Worm (Caenorhabditis elegans): ENCODE measurements around the gene C54G10.1.
A peak's percentile ranks its signal among the peaks of the same experiment; 100 is the strongest.

The C54G10.1 gene

ce11 chrV:14640769-14641168 is at the start of gene C54G10.1 (continued):
- peak in 1 of 2 experiments; percentile 33 for TF ChIP-seq unc-62 (GFP tag; optimal IDR thresholded peaks at IDR 0.05 in 1 of 2)
- no peak for TF ChIP-seq unc-62 (tag; optimal IDR thresholded peaks at IDR 0.05)
- TF ChIP-seq ceh-62 (tag; optimal IDR thresholded peaks at IDR 0.05): no peak
- no peak for TF ChIP-seq egl-27 (tag; optimal IDR thresholded peaks at IDR 0.05)
- TF ChIP-seq aha-1 (tag): no peak
- TF ChIP-seq daf-8 (GFP tag; IDR thresholded peaks at IDR 0.05): no peak
- TF ChIP-seq nhr-25 (tag; optimal IDR thresholded peaks at IDR 0.05; ENCODE audit: borderline replicate concordance, insufficient read depth): no peak
- TF ChIP-seq ceh-28 (tag; optimal IDR thresholded peaks at IDR 0.05): no peak
- TF ChIP-seq dmd-9 (GFP tag; IDR thresholded peaks at IDR 0.05): no peak
- TF ChIP-seq daf-19 (GFP tag; conservative IDR thresholded peaks at IDR 0.05): no peak
- no peak for TF ChIP-seq ztf-11 (tag; optimal IDR thresholded peaks at IDR 0.05)
- no peak for TF ChIP-seq mxl-3 (GFP tag; optimal IDR thresholded peaks at IDR 0.05)
- no peak for TF ChIP-seq unc-39 (tag; optimal IDR thresholded peaks at IDR 0.05)
- no peak for TF ChIP-seq zip-11 (GFP tag; IDR thresholded peaks at IDR 0.05)
- no peak for TF ChIP-seq lsy-2 (tag; optimal IDR thresholded peaks at IDR 0.05)
- TF ChIP-seq D1046.2 (GFP tag; IDR thresholded peaks at IDR 0.05): no peak
- no peak for TF ChIP-seq nhr-10 (tag; optimal IDR thresholded peaks at IDR 0.05)
- no peak for TF ChIP-seq php-3 (GFP tag; IDR thresholded peaks at IDR 0.05)
- no peak for TF ChIP-seq attf-4 (tag; optimal IDR thresholded peaks at IDR 0.05)
- no peak for TF ChIP-seq hmg-1.1 (GFP tag; IDR thresholded peaks at IDR 0.05)

- no peak for TF ChIP-seq pha-4 (GFP tag; IDR thresholded peaks at IDR 0.05)
- no peak for TF ChIP-seq pha-4 (tag; optimal IDR thresholded peaks at IDR 0.05)
- no peak for TF ChIP-seq ztf-7 (tag; optimal IDR thresholded peaks at IDR 0.05)
- TF ChIP-seq daf-12 (tag; optimal IDR thresholded peaks at IDR 0.05): no peak
- TF ChIP-seq ZK546.5 (tag; optimal IDR thresholded peaks at IDR 0.05): no peak
- TF ChIP-seq lin-38 (GFP tag; IDR thresholded peaks at IDR 0.05): no peak
- no peak for TF ChIP-seq ztf-11 (tag; optimal IDR thresholded peaks at IDR 0.05)
- TF ChIP-seq attf-4 (tag; optimal IDR thresholded peaks at IDR 0.05): no peak
- TF ChIP-seq lin-1 (GFP tag; IDR thresholded peaks at IDR 0.05): no peak
- no peak for TF ChIP-seq nhr-237 (tag; optimal IDR thresholded peaks at IDR 0.05)
- TF ChIP-seq arid-1 (GFP tag; conservative IDR thresholded peaks at IDR 0.05): no peak
- no peak for TF ChIP-seq T26A8.4 (GFP tag; IDR thresholded peaks at IDR 0.05)
- TF ChIP-seq ceh-20 (GFP tag; IDR thresholded peaks at IDR 0.05): no peak
- no peak for TF ChIP-seq dmd-6 (GFP tag; IDR thresholded peaks at IDR 0.05)
- no peak for TF ChIP-seq unc-130 (GFP tag; optimal IDR thresholded peaks at IDR 0.05)
- TF ChIP-seq nhr-42 (GFP tag; IDR thresholded peaks at IDR 0.05): no peak
- no peak for TF ChIP-seq daf-8 (GFP tag; IDR thresholded peaks at IDR 0.05)
- TF ChIP-seq Y105C5A.15 (GFP tag; IDR thresholded peaks at IDR 0.05): no peak
Observed at ce11 chrV:14594103-14594502, 46.8 kb upstream of the C54G10.1 start.

ce11 chrV:14594943-14595342 is 46.0 kb upstream of the C54G10.1 start:
- no peak for TF ChIP-seq daf-16 (GFP tag; optimal IDR thresholded peaks at IDR 0.05)
- peak; percentile 25 for TF ChIP-seq daf-16 (tag; optimal IDR thresholded peaks at IDR 0.05)
- no peak for TF ChIP-seq fkh-10 (GFP tag; optimal IDR thresholded peaks at IDR 0.05)
- peak; percentile 66 for TF ChIP-seq T20F7.1 (GFP tag; optimal IDR thresholded peaks at IDR 0.05)
- no peak for TF ChIP-seq set-16 (GFP tag; IDR thresholded peaks at IDR 0.05)
- no peak for TF ChIP-seq lim-7 (GFP tag; IDR thresholded peaks at IDR 0.05)
- no peak for TF ChIP-seq egl-43 (GFP tag; IDR thresholded peaks at IDR 0.05)
- TF ChIP-seq pqm-1 (tag; optimal IDR thresholded peaks at IDR 0.05): no peak
- no peak for TF ChIP-seq rbr-2 (tag; optimal IDR thresholded peaks at IDR 0.05)
- no peak for TF ChIP-seq F49E8.2 (tag; optimal IDR thresholded peaks at IDR 0.05; ENCODE audit: borderline replicate concordance)
- TF ChIP-seq attf-4 (tag; optimal IDR thresholded peaks at IDR 0.05): no peak
- no peak for TF ChIP-seq spr-3 (GFP tag; optimal IDR thresholded peaks at IDR 0.05)
- no peak for TF ChIP-seq duxl-1 (tag; optimal IDR thresholded peaks at IDR 0.05; ENCODE audit: poor library complexity)
- TF ChIP-seq lin-38 (GFP tag; IDR thresholded peaks at IDR 0.05): peak; percentile 54
- TF ChIP-seq php-3 (GFP tag; IDR thresholded peaks at IDR 0.05): 0 out of 2 replicates have a peak, but pooled peaks have one; percentile 15
- TF ChIP-seq zfp-3 (GFP tag; conservative IDR thresholded peaks at IDR 0.05): peak; percentile 39
